Worm (Caenorhabditis elegans) whole organism, early embryonic: ENCODE data around the gene pis-1.
"Not testable (repeated sequence)": the region's sequence is repeated elsewhere in the genome, so short reads cannot be mapped to it uniquely, and the experiment has no call there.

ENCODE experiments used
- B0310.2 ChIP-seq: sonication (generic microtip); optimal IDR thresholded peaks from 2 replicates; lab custom pipeline; 2016; ENCODE audit warnings: mild to moderate bottlenecking, missing genetic modification characterization, missing compliant biosample characterization
- F13C5.2 ChIP-seq: sonication (generic microtip); optimal IDR thresholded peaks from 2 replicates; lab custom pipeline; 2017; ENCODE audit warnings: mild to moderate bottlenecking, missing genetic modification characterization, inconsistent platforms, missing compliant biosample characterization
- aly-1 ChIP-seq: sonication (generic microtip); optimal IDR thresholded peaks from 2 replicates; lab custom pipeline; 2016; ENCODE audit warnings: missing genetic modification characterization, missing compliant biosample characterization
- ama-1 ChIP-seq: fragments of 150-350 bp; optimal IDR thresholded peaks from 2 replicates; lab custom pipeline; 2014
- ceh-13 ChIP-seq: fragments of 200-800 bp; sonication (Bioruptor generic); optimal IDR thresholded peaks from 2 replicates; lab custom pipeline; 2018; ENCODE audit warnings: mild to moderate bottlenecking, missing genetic modification characterization, missing compliant biosample characterization
- ceh-36 ChIP-seq: sonication (generic microtip); optimal IDR thresholded peaks from 2 replicates; lab custom pipeline; 2016; ENCODE audit warnings: missing genetic modification characterization, inconsistent platforms, missing compliant biosample characterization
- ets-7 ChIP-seq: sonication (generic microtip); optimal IDR thresholded peaks from 2 replicates; lab custom pipeline; 2016; ENCODE audit warnings: missing genotype, missing genetic modification characterization, missing compliant biosample characterization
- flt-1 ChIP-seq: fragments of 200-800 bp; sonication (Bioruptor generic); IDR thresholded peaks from 2 replicates; pipeline ENCODE4 v1.3.6; 2022; ENCODE audit warnings: missing genetic modification characterization, missing compliant biosample characterization
- hmbx-1 ChIP-seq: sonication (generic microtip); optimal IDR thresholded peaks from 2 replicates; lab custom pipeline; 2016; ENCODE audit warnings: mild to moderate bottlenecking, missing genetic modification characterization, missing compliant biosample characterization
- hmg-4 ChIP-seq: fragments of 200-800 bp; sonication (Bioruptor generic); optimal IDR thresholded peaks from 2 replicates; lab custom pipeline; 2018; ENCODE audit warnings: mild to moderate bottlenecking, missing genetic modification characterization, missing compliant biosample characterization
- hnd-1 ChIP-seq: sonication (generic microtip); optimal IDR thresholded peaks from 2 replicates; lab custom pipeline; 2016; ENCODE audit warnings: missing genetic modification characterization, missing compliant biosample characterization
- pes-1 ChIP-seq: fragments of 200-800 bp; sonication (Bioruptor generic); IDR thresholded peaks from 2 replicates; pipeline ENCODE4 v1.3.6; 2022; ENCODE audit warnings: missing genetic modification reagents, missing genetic modification characterization, missing compliant biosample characterization
- scrt-1 ChIP-seq: fragments of 200-800 bp; sonication (Bioruptor generic); IDR thresholded peaks from 2 replicates; pipeline ENCODE4 v1.3.6; 2022; ENCODE audit warnings: missing genetic modification characterization, missing compliant biosample characterization
- sea-1 ChIP-seq: fragments of 200-800 bp; sonication (Bioruptor generic); conservative IDR thresholded peaks from 2 replicates; pipeline ENCODE4 v1.3.6; 2022; ENCODE audit warnings: missing genetic modification characterization, missing compliant biosample characterization
- tbx-11 ChIP-seq: fragments of 200-800 bp; sonication (Bioruptor generic); IDR thresholded peaks from 2 replicates; pipeline ENCODE4 v1.3.6; 2022; ENCODE audit warnings: missing genetic modification characterization, missing compliant biosample characterization
- tbx-37 ChIP-seq: fragments of 200-800 bp; sonication (Bioruptor generic); conservative IDR thresholded peaks from 2 replicates; pipeline ENCODE4 v1.3.6; 2022; ENCODE audit warnings: missing genetic modification reagents, missing genetic modification characterization, missing compliant biosample characterization
- tra-4 ChIP-seq: sonication (generic microtip); optimal IDR thresholded peaks from 2 replicates; lab custom pipeline; 2017; ENCODE audit warnings: missing genetic modification characterization, missing compliant biosample characterization

The pis-1 gene

ce11 chrIV:9796494-9796893 is at the start of gene pis-1:
TSS of gene pis-1 (minus strand) at chrIV:9796594.
- TF ChIP-seq tbx-37, result no peak
- TF ChIP-seq B0310.2, result no peak
- no peak for TF ChIP-seq scrt-1 (GFP tag; lab: Robert Waterston, UW)
- no peak for TF ChIP-seq ceh-13 (GFP tag; lab: Kevin White, UChicago)
- no peak for TF ChIP-seq ceh-36 (tag; lab: Kevin White, UChicago)
- no peak for TF ChIP-seq flt-1 (GFP tag; lab: Robert Waterston, UW)
- TF ChIP-seq ets-7 (tag; lab: Kevin White, UChicago), result no peak
- TF ChIP-seq aly-1 (tag; lab: Kevin White, UChicago), result no peak
- TF ChIP-seq hmg-4, result no peak
- TF ChIP-seq tra-4, result no peak
- no peak for TF ChIP-seq pes-1 (GFP tag; lab: Robert Waterston, UW)
- no peak for TF ChIP-seq hnd-1 (tag; lab: Kevin White, UChicago)
- TF ChIP-seq ama-1 (lab: Kevin White, UChicago), result no peak

DNA sequence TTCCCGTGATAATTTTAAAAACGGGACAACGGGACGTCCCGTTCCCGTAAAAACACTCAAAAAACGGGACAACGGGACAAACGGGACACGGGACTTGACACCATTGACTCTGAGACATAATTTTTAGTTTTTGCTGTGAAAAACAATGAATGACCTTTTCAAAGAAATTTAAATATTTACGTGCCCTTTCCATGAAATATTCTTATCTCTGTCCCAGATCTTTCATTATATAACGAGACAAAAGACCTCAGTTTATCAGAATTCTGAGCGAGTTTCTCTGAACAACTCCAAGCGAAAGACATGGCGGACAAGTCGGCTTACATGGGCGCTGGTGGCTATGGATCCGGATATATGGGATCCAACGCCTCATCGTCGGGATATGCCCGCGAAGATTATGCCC is 47.4 kb upstream of the pis-1 start, which contains the start of gene nspd-2:
Gene nspd-2, plus strand, starts transcription at position 301 of the 400 bp plus-strand sequence.
- TF ChIP-seq hmg-4 (no peak), ama-1 (lab: Kevin White, UChicago) (no peak), tbx-37 (no peak), sea-1 (GFP tag; lab: Robert Waterston, UW) (no peak), F13C5.2 (tag; lab: Kevin White, UChicago) (no peak), scrt-1 (GFP tag; lab: Robert Waterston, UW) (no peak), aly-1 (tag; lab: Kevin White, UChicago) (no peak)

DNA sequence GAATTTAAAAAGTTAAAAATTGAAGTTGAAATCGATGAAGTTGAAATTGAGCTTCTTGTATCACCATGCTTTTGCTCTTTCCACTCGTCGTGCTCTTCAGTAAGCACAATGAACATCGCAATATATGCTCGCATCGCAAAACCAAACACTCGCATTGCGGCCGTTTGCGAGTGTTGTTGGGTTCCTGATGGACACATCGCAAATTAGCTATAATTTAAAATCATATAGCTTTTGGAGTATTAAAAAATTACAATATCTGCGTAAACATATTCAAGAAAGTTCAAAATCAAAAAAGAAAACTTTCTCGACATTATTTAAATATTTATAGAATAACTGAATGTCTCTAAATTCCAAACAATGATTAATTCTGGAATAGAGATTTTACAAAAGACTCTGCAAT is 45.7 kb upstream of the pis-1 start, which contains the start of gene K07F5.17:
Gene K07F5.17, plus strand, starts transcription at position 301 of the 400 bp plus-strand sequence.
- TF ChIP-seq pes-1 (GFP tag; lab: Robert Waterston, UW) (no peak), sea-1 (GFP tag; lab: Robert Waterston, UW) (no peak), hnd-1 (tag; lab: Kevin White, UChicago) (no peak), aly-1 (tag; lab: Kevin White, UChicago) (no peak), tra-4 (no peak), F13C5.2 (tag; lab: Kevin White, UChicago) (no peak), hmg-4 (no peak), tbx-11 (no peak), B0310.2 (no peak), ets-7 (tag; lab: Kevin White, UChicago) (no peak), ceh-13 (GFP tag; lab: Kevin White, UChicago) (no peak), scrt-1 (GFP tag; lab: Robert Waterston, UW) (no peak), ama-1 (lab: Kevin White, UChicago) (no peak), tbx-37 (no peak), hmbx-1 (tag; lab: Kevin White, UChicago) (no peak), flt-1 (GFP tag; lab: Robert Waterston, UW) (no peak), ceh-36 (tag; lab: Kevin White, UChicago) (no peak)

DNA sequence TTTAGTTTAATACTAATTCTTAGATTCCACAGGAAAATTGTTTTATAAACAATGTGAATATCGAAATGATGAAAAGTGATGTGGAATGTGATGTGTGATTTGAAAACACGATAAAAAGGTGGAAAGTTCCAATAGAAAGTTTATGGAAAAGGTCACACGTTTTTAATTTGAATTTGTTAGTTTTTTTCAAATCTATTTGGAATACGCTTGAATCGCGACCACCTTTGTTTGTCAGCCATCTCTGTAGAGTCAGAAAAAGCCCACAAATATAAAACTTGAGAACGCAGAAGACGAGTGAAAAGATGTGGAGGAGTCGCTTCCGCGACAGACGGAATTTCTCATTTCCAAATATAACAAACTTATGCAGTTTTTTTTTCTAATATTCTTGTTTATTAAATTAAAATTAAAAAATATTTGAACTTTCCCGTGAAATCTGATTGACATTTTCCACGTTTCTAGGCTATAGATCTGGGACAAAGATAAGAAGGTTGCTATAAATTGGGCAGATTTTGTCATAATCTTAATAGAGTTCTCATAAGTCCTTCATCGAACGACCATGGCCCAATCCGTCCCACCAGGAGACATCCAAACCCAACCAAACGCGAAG is 44.7 kb upstream of the pis-1 start, which contains the start of the genes kin-24 and msp-56:
Gene kin-24, minus strand, starts transcription at position 101 of the 607 bp plus-strand sequence.
Gene msp-56, plus strand, starts transcription at position 557 of the 607 bp plus-strand sequence.
- TF ChIP-seq ceh-36 (tag; lab: Kevin White, UChicago) (no peak), ama-1 (lab: Kevin White, UChicago) (no peak), tra-4 (no peak), hnd-1 (tag; lab: Kevin White, UChicago) (no peak), tbx-11 (no peak), ceh-13 (GFP tag; lab: Kevin White, UChicago) (no peak), flt-1 (GFP tag; lab: Robert Waterston, UW) (no peak), tbx-37 (no peak), scrt-1 (GFP tag; lab: Robert Waterston, UW) (no peak), hmbx-1 (tag; lab: Kevin White, UChicago) (no peak), sea-1 (GFP tag; lab: Robert Waterston, UW) (no peak), F13C5.2 (tag; lab: Kevin White, UChicago) (no peak), pes-1 (GFP tag; lab: Robert Waterston, UW) (no peak)

DNA sequence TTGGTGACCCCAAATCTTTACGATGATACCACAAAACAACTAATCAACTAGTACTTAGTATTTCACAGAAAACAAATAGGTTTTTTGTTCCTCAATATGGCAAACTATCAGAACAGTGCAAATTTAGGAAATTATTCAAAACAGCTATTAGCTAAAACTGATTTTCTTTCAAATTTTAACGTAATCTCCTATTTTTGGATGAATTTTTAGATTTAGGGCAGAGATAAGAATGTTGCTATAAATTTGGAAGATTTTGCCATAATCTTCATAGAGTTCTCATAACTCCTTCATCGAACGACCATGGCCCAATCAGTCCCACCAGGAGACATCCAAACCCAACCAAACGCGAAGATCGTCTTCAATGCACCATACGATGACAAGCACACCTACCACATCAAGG is 41.0 kb upstream of the pis-1 start, which contains the start of gene msp-10:
Gene msp-10, plus strand, starts transcription at position 301 of the 400 bp plus-strand sequence.
- not testable (repeated sequence) for TF ChIP-seq hnd-1 (tag; lab: Kevin White, UChicago); F13C5.2 (tag; lab: Kevin White, UChicago); ceh-13 (GFP tag; lab: Kevin White, UChicago)

DNA sequence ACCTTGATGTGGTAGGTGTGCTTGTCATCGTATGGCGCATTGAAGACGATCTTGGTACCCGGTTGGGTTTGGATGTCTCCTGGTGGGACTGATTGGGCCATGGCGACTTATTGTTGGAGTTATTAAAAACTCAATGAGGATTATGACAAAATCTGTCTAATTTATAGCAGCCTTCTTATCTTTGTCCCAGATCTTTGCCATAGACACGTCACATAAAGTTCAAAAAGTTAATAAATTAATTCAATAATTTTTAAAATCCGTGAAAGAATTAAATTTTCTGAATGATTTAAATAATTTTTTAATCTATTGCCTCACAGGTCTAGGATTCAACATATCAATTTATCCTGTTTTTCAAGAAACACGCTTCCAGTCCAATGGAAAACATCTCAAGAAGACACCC is 39.9 kb upstream of the pis-1 start, which contains the start of gene msp-81:
Gene msp-81, minus strand, starts transcription at position 101 of the 400 bp plus-strand sequence.
- no peak for TF ChIP-seq hmg-4
- no peak for TF ChIP-seq F13C5.2 (tag; lab: Kevin White, UChicago)
- TF ChIP-seq B0310.2, result no peak
- TF ChIP-seq sea-1 (GFP tag; lab: Robert Waterston, UW), result no peak
- TF ChIP-seq hnd-1 (tag; lab: Kevin White, UChicago), result no peak
- TF ChIP-seq tra-4, result no peak
- no peak for TF ChIP-seq tbx-37
- no peak for TF ChIP-seq flt-1 (GFP tag; lab: Robert Waterston, UW)
- no peak for TF ChIP-seq pes-1 (GFP tag; lab: Robert Waterston, UW)
- TF ChIP-seq hmbx-1 (tag; lab: Kevin White, UChicago), result no peak
- TF ChIP-seq aly-1 (tag; lab: Kevin White, UChicago), result no peak
- TF ChIP-seq ets-7 (tag; lab: Kevin White, UChicago), result no peak
- no peak for TF ChIP-seq ceh-13 (GFP tag; lab: Kevin White, UChicago)
- TF ChIP-seq ceh-36 (tag; lab: Kevin White, UChicago), result no peak
- no peak for TF ChIP-seq scrt-1 (GFP tag; lab: Robert Waterston, UW)
- no peak for TF ChIP-seq ama-1 (lab: Kevin White, UChicago)
- TF ChIP-seq tbx-11, result no peak

DNA sequence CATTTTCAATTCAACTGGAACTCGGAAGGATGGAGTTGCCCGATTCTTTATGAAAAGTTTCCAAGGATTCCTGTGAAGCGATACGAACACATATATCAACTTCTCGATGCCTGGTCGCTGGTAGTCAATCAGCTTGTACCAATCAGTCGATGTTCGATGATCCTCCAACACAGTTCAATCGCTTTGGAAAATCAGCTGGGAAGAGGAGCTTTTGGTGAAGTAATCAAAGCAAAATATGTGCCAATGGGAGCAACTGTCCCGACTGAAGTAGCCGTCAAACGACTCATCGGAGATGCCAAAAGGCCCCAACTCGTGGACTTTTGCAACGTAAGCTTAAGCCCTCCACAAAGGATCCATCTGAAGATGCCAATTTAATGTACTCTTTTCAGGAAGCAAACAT is 36.9 kb upstream of the pis-1 start:
- TF ChIP-seq sea-1 (GFP tag; lab: Robert Waterston, UW), result no peak
- no peak for TF ChIP-seq ets-7 (tag; lab: Kevin White, UChicago)
- no peak for TF ChIP-seq flt-1 (GFP tag; lab: Robert Waterston, UW)
